Fruit fly (Drosophila melanogaster) whole organism, embryonic: ENCODE measurements around the gene nan.
A peak's percentile ranks its signal among the peaks of the same experiment; 100 is the strongest.

Source experiments
- Aef1 ChIP-seq: fragments of 200-800 bp; sonication (Bioruptor generic); IDR thresholded peaks from 3 replicates; pipeline ENCODE4 v1.3.6; 2022; ENCODE audit warnings: missing biosample characterization, missing genetic modification characterization
- Awh ChIP-seq: fragments of 200-800 bp; sonication (Bioruptor generic); IDR thresholded peaks from 2 replicates; pipeline ENCODE4, ENCODE4 v1.3.6; 2022; ENCODE audit warnings: missing biosample characterization, missing genetic modification characterization
- BEAF-32 ChIP-seq: fragments of 200-800 bp; sonication (Bioruptor generic); optimal IDR thresholded peaks from 3 replicates; lab custom pipeline; 2017; ENCODE audit warnings: missing biosample characterization, missing genetic modification characterization, mild to moderate bottlenecking, moderate library complexity, missing genetic modification reagents
- Bgb ChIP-seq: fragments of 200-800 bp; sonication (Bioruptor generic); IDR thresholded peaks from 2 replicates; pipeline ENCODE4 v1.3.6; 2022; ENCODE audit warnings: missing biosample characterization, missing genetic modification characterization; ENCODE audit not compliant: partially characterized antibody
- CG10565 ChIP-seq: fragments of 200-800 bp; sonication (Bioruptor generic); optimal IDR thresholded peaks from 3 replicates; lab custom pipeline; 2016; ENCODE audit warnings: missing biosample characterization, mild to moderate bottlenecking, missing genetic modification characterization
- CG10959 ChIP-seq: fragments of 200-800 bp; sonication (Bioruptor generic); IDR thresholded peaks from 2 replicates; pipeline ENCODE4 v1.3.6; 2022; ENCODE audit warnings: missing biosample characterization, missing genetic modification characterization
- CG11456 ChIP-seq: fragments of 200-800 bp; sonication (Bioruptor generic); IDR thresholded peaks from 3 replicates; pipeline ENCODE4 v1.3.6; 2022; ENCODE audit warnings: missing biosample characterization, missing genetic modification characterization
- CG12071 ChIP-seq: fragments of 200-800 bp; sonication (Bioruptor generic); optimal IDR thresholded peaks from 3 replicates; lab custom pipeline; 2018; ENCODE audit warnings: missing biosample characterization, mild to moderate bottlenecking, missing genetic modification characterization
- CG1529 ChIP-seq: fragments of 200-800 bp; sonication (Bioruptor generic); optimal IDR thresholded peaks from 3 replicates; lab custom pipeline; 2018; ENCODE audit warnings: missing biosample characterization, missing genetic modification characterization
- CG16813 ChIP-seq: fragments of 200-800 bp; sonication (Bioruptor generic); IDR thresholded peaks from 3 replicates; pipeline ENCODE4 v1.3.6; 2022; ENCODE audit warnings: missing biosample characterization, missing genetic modification characterization; ENCODE audit not compliant: partially characterized antibody
- CG16863 ChIP-seq: fragments of 200-800 bp; sonication (Bioruptor generic); optimal IDR thresholded peaks from 3 replicates; lab custom pipeline; 2016; ENCODE audit warnings: missing biosample characterization, missing genetic modification characterization
- CG17568 ChIP-seq: fragments of 200-800 bp; sonication (Bioruptor generic); optimal IDR thresholded peaks from 2 replicates; lab custom pipeline; 2018; ENCODE audit warnings: missing biosample characterization, mild to moderate bottlenecking, missing genetic modification characterization, moderate library complexity
- CG17829 ChIP-seq: fragments of 200-800 bp; optimal IDR thresholded peaks from 2 replicates; lab custom pipeline; 2019; ENCODE audit warnings: missing biosample characterization, mild to moderate bottlenecking, missing genetic modification characterization, moderate library complexity
- CG17912 ChIP-seq: fragments of 200-800 bp; sonication (Bioruptor generic); optimal IDR thresholded peaks from 2 replicates; lab custom pipeline; 2018; ENCODE audit warnings: missing biosample characterization, mild to moderate bottlenecking, missing genetic modification characterization
- CG18764 ChIP-seq: fragments of 200-800 bp; sonication (Bioruptor generic); optimal IDR thresholded peaks from 3 replicates; lab custom pipeline; 2016; ENCODE audit warnings: missing biosample characterization, missing genetic modification characterization
- CG4328 ChIP-seq: fragments of 200-800 bp; sonication (Bioruptor generic); optimal IDR thresholded peaks from 3 replicates; lab custom pipeline; 2017; ENCODE audit warnings: missing biosample characterization, missing genetic modification reagents, missing genetic modification characterization
- CG4617 ChIP-seq: fragments of 200-800 bp; sonication (Bioruptor generic); optimal IDR thresholded peaks from 3 replicates; lab custom pipeline; 2016; ENCODE audit warnings: missing biosample characterization, missing genetic modification characterization, borderline replicate concordance
- CG5245 ChIP-seq: fragments of 200-800 bp; sonication (Bioruptor generic); optimal IDR thresholded peaks from 3 replicates; lab custom pipeline; 2016; ENCODE audit warnings: missing biosample characterization, missing genetic modification characterization
- CG6813 ChIP-seq: fragments of 200-800 bp; sonication (Bioruptor generic); optimal IDR thresholded peaks from 2 replicates; lab custom pipeline; 2017; ENCODE audit warnings: missing biosample characterization, missing genetic modification characterization, mild to moderate bottlenecking, moderate library complexity, missing genetic modification reagents
- CG7372 ChIP-seq: fragments of 200-800 bp; sonication (Bioruptor generic); IDR thresholded peaks from 2 replicates; pipeline ENCODE4 v1.3.6; 2022; ENCODE audit warnings: missing biosample characterization, missing genetic modification characterization
- ERR ChIP-seq: fragments of 200-800 bp; sonication (Bioruptor generic); optimal IDR thresholded peaks from 2 replicates; lab custom pipeline; 2016; ENCODE audit warnings: missing biosample characterization, missing genetic modification characterization
- Hr3 ChIP-seq: fragments of 200-800 bp; sonication (Bioruptor generic); optimal IDR thresholded peaks from 3 replicates; lab custom pipeline; 2016; ENCODE audit warnings: missing biosample characterization, missing genetic modification characterization
- Hr78 ChIP-seq, 2 experiments: fragments of 200-800 bp in 1 of 2; fragments of >200 bp in 1 of 2; sonication (Bioruptor generic) in 1 of 2; optimal IDR thresholded peaks; 2 replicates each; lab custom pipeline; 2017 to 2019; ENCODE audit warnings: missing biosample characterization in 2 of 2, missing genetic modification characterization in 2 of 2, mild to moderate bottlenecking in 1 of 2, moderate library complexity in 1 of 2
- Nf-YB ChIP-seq: fragments of 200-800 bp; sonication (Bioruptor generic); optimal IDR thresholded peaks from 3 replicates; lab custom pipeline; 2019; ENCODE audit warnings: missing biosample characterization, mild to moderate bottlenecking, missing genetic modification characterization, moderate library complexity
- NfI ChIP-seq: fragments of 200-800 bp; sonication (Bioruptor generic); optimal IDR thresholded peaks from 3 replicates; lab custom pipeline; 2018; ENCODE audit warnings: missing biosample characterization, mild to moderate bottlenecking, missing genetic modification characterization, moderate library complexity
- Ravus ChIP-seq: fragments of 200-800 bp; sonication (Bioruptor generic); IDR thresholded peaks from 2 replicates; pipeline ENCODE4 v1.3.6; 2022; ENCODE audit warnings: missing biosample characterization, missing genetic modification characterization
- ab ChIP-seq: fragments of 200-800 bp; sonication (Bioruptor generic); optimal IDR thresholded peaks from 2 replicates; lab custom pipeline; 2016; ENCODE audit warnings: missing biosample characterization, missing genetic modification characterization
- abd-A ChIP-seq: fragments of 200-800 bp; sonication (Bioruptor generic); optimal IDR thresholded peaks from 3 replicates; lab custom pipeline; 2019; ENCODE audit warnings: missing biosample characterization, mild to moderate bottlenecking, missing genetic modification characterization, moderate library complexity
- ac ChIP-seq: fragments of 200-800 bp; sonication (Bioruptor generic); optimal IDR thresholded peaks from 3 replicates; lab custom pipeline; 2017; ENCODE audit warnings: missing biosample characterization, mild to moderate bottlenecking, missing genetic modification characterization
- ap ChIP-seq: fragments of 200-800 bp; sonication (Bioruptor generic); IDR thresholded peaks from 2 replicates; pipeline ENCODE4 v1.3.6; 2022; ENCODE audit warnings: missing biosample characterization, missing genetic modification characterization
- ash1 ChIP-seq: fragments of 200-800 bp; sonication (Bioruptor generic); optimal IDR thresholded peaks from 2 replicates; lab custom pipeline; 2018; ENCODE audit warnings: missing biosample characterization, mild to moderate bottlenecking, missing genetic modification characterization
- bowl ChIP-seq: fragments of 200-800 bp; sonication (Bioruptor generic); IDR thresholded peaks from 2 replicates; pipeline ENCODE4 v1.3.6; 2022; ENCODE audit warnings: missing biosample characterization, missing genetic modification characterization
- cwo ChIP-seq: fragments of 200-800 bp; sonication (Bioruptor generic); optimal IDR thresholded peaks from 3 replicates; lab custom pipeline; 2017; ENCODE audit warnings: missing biosample characterization, missing genetic modification characterization, mild to moderate bottlenecking, moderate library complexity, missing genetic modification reagents
- danr ChIP-seq: fragments of 200-800 bp; sonication (Bioruptor generic); IDR thresholded peaks from 2 replicates; pipeline ENCODE4 v1.3.6; 2022; ENCODE audit warnings: missing biosample characterization, missing genetic modification characterization
- dimm ChIP-seq: fragments of 200-800 bp; sonication (Bioruptor generic); IDR thresholded peaks from 2 replicates; pipeline ENCODE4 v1.3.6; 2022; ENCODE audit warnings: missing biosample characterization, missing genetic modification characterization
- ftz-f1 ChIP-seq: fragments of 200-800 bp; sonication (Bioruptor generic); optimal IDR thresholded peaks from 2 replicates; lab custom pipeline; 2016; ENCODE audit warnings: missing biosample characterization, missing genetic modification characterization
- lbe ChIP-seq: fragments of 200-800 bp; sonication (Bioruptor generic); optimal IDR thresholded peaks from 2 replicates; lab custom pipeline; 2016; ENCODE audit warnings: missing biosample characterization, mild to moderate bottlenecking, missing genetic modification characterization
- nmo ChIP-seq: fragments of 200-800 bp; sonication (Bioruptor generic); optimal IDR thresholded peaks from 2 replicates; lab custom pipeline; 2018; ENCODE audit warnings: missing biosample characterization, mild to moderate bottlenecking, missing genetic modification characterization, moderate library complexity
- oc ChIP-seq: fragments of 200-800 bp; sonication (Bioruptor generic); optimal IDR thresholded peaks from 2 replicates; lab custom pipeline; 2018; ENCODE audit warnings: missing biosample characterization, mild to moderate bottlenecking, missing genetic modification characterization, moderate library complexity
- org-1 ChIP-seq: fragments of 200-800 bp; sonication (Bioruptor generic); optimal IDR thresholded peaks from 2 replicates; lab custom pipeline; 2017; ENCODE audit warnings: missing biosample characterization, missing genetic modification characterization
- pb ChIP-seq: fragments of 200-800 bp; sonication (Bioruptor generic); optimal IDR thresholded peaks from 3 replicates; lab custom pipeline; 2016; ENCODE audit warnings: missing biosample characterization, missing genetic modification characterization
- pho ChIP-seq: fragments of 200-800 bp; sonication (Bioruptor generic); optimal IDR thresholded peaks from 2 replicates; lab custom pipeline; 2016; ENCODE audit warnings: missing biosample characterization, missing genetic modification characterization
- phol ChIP-seq: fragments of 200-800 bp; sonication (Bioruptor generic); optimal IDR thresholded peaks from 3 replicates; lab custom pipeline; 2018; ENCODE audit warnings: missing biosample characterization, mild to moderate bottlenecking, missing genetic modification characterization, moderate library complexity
- sim ChIP-seq: fragments of 200-800 bp; sonication (Bioruptor generic); IDR thresholded peaks from 2 replicates; pipeline ENCODE4 v1.3.6; 2022; ENCODE audit warnings: missing biosample characterization, missing genetic modification characterization
- sima ChIP-seq: fragments of 200-800 bp; sonication (Bioruptor generic); optimal IDR thresholded peaks from 2 replicates; lab custom pipeline; 2016; ENCODE audit warnings: missing biosample characterization, missing genetic modification characterization
- tin ChIP-seq: fragments of 200-800 bp; sonication (Bioruptor generic); optimal IDR thresholded peaks from 3 replicates; lab custom pipeline; 2016; ENCODE audit warnings: missing biosample characterization, missing genetic modification characterization
- trh ChIP-seq: fragments of 200-800 bp; sonication (Bioruptor generic); optimal IDR thresholded peaks from 2 replicates; lab custom pipeline; 2016; ENCODE audit warnings: missing biosample characterization, missing genetic modification characterization
- tx ChIP-seq: fragments of 200-800 bp; sonication (Bioruptor generic); optimal IDR thresholded peaks from 2 replicates; lab custom pipeline; 2016; ENCODE audit warnings: missing biosample characterization, missing genetic modification characterization
- usp ChIP-seq: fragments of >200 bp; optimal IDR thresholded peaks from 2 replicates; lab custom pipeline; 2017; ENCODE audit warnings: missing biosample characterization, missing genetic modification characterization
- vvl ChIP-seq: fragments of 200-800 bp; sonication (Bioruptor generic); IDR thresholded peaks from 2 replicates; pipeline ENCODE4 v1.3.6; 2022; ENCODE audit warnings: missing biosample characterization, missing genetic modification characterization
- wdn ChIP-seq: fragments of 200-800 bp; sonication (Bioruptor generic); IDR thresholded peaks from 2 replicates; pipeline ENCODE4 v1.3.6; 2022; ENCODE audit warnings: missing biosample characterization, missing genetic modification characterization
- zen ChIP-seq: fragments of 200-800 bp; sonication (Bioruptor generic); optimal IDR thresholded peaks from 3 replicates; lab custom pipeline; 2018; ENCODE audit warnings: missing biosample characterization, mild to moderate bottlenecking, missing genetic modification characterization, moderate library complexity

nan gene

DNA sequence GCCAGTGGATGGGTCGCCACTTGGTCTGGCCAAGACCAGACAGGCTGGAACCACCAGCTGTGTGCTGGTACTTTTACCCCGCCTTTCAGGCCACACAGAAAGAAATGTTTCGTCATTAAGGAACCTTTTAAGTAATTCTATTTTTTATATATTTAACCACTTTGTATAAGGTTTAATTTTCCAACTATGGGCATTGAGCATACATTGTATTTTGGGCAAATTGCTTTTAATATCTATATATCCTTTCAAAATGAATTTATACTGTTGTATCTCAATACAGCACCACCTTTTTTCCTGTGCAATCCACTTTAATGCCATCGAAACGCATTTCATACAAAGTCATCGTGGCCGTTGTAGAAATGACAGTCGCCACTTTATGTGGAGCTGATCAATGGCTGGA, 43.1 kb downstream of the nan start (continued):
- TF ChIP-seq abd-A (tag; lab: Kevin White, UChicago) = no peak
- no peak for TF ChIP-seq BEAF-32 (GFP tag; lab: Kevin White, UChicago)
- TF ChIP-seq ERR (GFP tag; lab: Kevin White, UChicago) = no peak
- no peak for TF ChIP-seq CG10959 (GFP tag; lab: Robert Waterston, UW)
- no peak for TF ChIP-seq bowl
- TF ChIP-seq oc (tag; lab: Kevin White, UChicago) = no peak
- TF ChIP-seq Hr78 (GFP tag; optimal IDR thresholded peaks at IDR 0.05; lab: Kevin White, UChicago) = no peak
- TF ChIP-seq lbe (GFP tag; lab: Kevin White, UChicago) = no peak
- TF ChIP-seq CG6813 (GFP tag; lab: Kevin White, UChicago) = no peak
- no peak for TF ChIP-seq CG4617 (GFP tag; lab: Kevin White, UChicago)
- no peak for TF ChIP-seq Ravus (GFP tag; lab: Robert Waterston, UW)
- TF ChIP-seq CG10565 (GFP tag; lab: Kevin White, UChicago) = no peak
- TF ChIP-seq Awh (GFP tag; lab: Robert Waterston, UW) = no peak
- TF ChIP-seq org-1 (GFP tag; lab: Kevin White, UChicago) = no peak
- no peak for TF ChIP-seq zen (tag; lab: Kevin White, UChicago)
- TF ChIP-seq CG5245 (GFP tag; lab: Kevin White, UChicago) = no peak
- TF ChIP-seq CG16813 (GFP tag; lab: Robert Waterston, UW) = no peak
- TF ChIP-seq tin (GFP tag; lab: Kevin White, UChicago) = peak; percentile 15
- TF ChIP-seq pb (GFP tag; lab: Kevin White, UChicago) = no peak
- no peak for TF ChIP-seq CG16863 (GFP tag; lab: Kevin White, UChicago)
- TF ChIP-seq usp (GFP tag; lab: Kevin White, UChicago) = no peak
- no peak for TF ChIP-seq vvl (GFP tag; lab: Robert Waterston, UW)
- no peak for TF ChIP-seq ac (GFP tag; lab: Kevin White, UChicago)
- no peak for TF ChIP-seq ap (GFP tag; lab: Robert Waterston, UW)
- no peak for TF ChIP-seq CG17568 (GFP tag; lab: Kevin White, UChicago)
- TF ChIP-seq Aef1 (GFP tag; lab: Robert Waterston, UW) = no peak
- TF ChIP-seq CG1529 (GFP tag; lab: Kevin White, UChicago) = no peak
- TF ChIP-seq CG11456 = no peak
- TF ChIP-seq wdn (GFP tag; lab: Robert Waterston, UW) = no peak
- no peak for TF ChIP-seq pho (GFP tag; lab: Kevin White, UChicago)
- TF ChIP-seq NfI (GFP tag; lab: Kevin White, UChicago) = no peak
- no peak for TF ChIP-seq dimm (GFP tag; lab: Robert Waterston, UW)
- no peak for TF ChIP-seq tx
- no peak for TF ChIP-seq ftz-f1 (GFP tag; lab: Kevin White, UChicago)
- TF ChIP-seq trh (GFP tag; lab: Kevin White, UChicago) = no peak
- no peak for TF ChIP-seq sima
- no peak for TF ChIP-seq Hr3
- peak; percentile 8 for TF ChIP-seq CG17829 (tag; lab: Kevin White, UChicago)
- no peak for TF ChIP-seq ash1 (GFP tag; lab: Kevin White, UChicago)
- TF ChIP-seq CG17912 (GFP tag; lab: Kevin White, UChicago) = no peak
- peak; percentile 12 for TF ChIP-seq nmo (GFP tag; lab: Kevin White, UChicago)
- TF ChIP-seq CG7372 (GFP tag; lab: Robert Waterston, UW) = no peak
- TF ChIP-seq Nf-YB (GFP tag; lab: Kevin White, UChicago) = no peak
- TF ChIP-seq cwo (GFP tag; lab: Kevin White, UChicago) = no peak
- no peak for TF ChIP-seq ab (GFP tag; lab: Kevin White, UChicago)
- no peak for TF ChIP-seq sim (GFP tag; lab: Robert Waterston, UW)
- no peak for TF ChIP-seq CG12071 (GFP tag; lab: Kevin White, UChicago)
- TF ChIP-seq CG18764 (GFP tag; lab: Kevin White, UChicago) = no peak
- TF ChIP-seq Bgb (GFP tag; lab: Robert Waterston, UW) = no peak
- no peak for TF ChIP-seq danr (GFP tag; lab: Robert Waterston, UW)
- TF ChIP-seq CG4328 (GFP tag; lab: Kevin White, UChicago) = no peak
- TF ChIP-seq phol (tag; lab: Kevin White, UChicago) = peak; percentile 62
